Worm (Caenorhabditis elegans): ENCODE data around the gene T25B6.6.

DNA sequence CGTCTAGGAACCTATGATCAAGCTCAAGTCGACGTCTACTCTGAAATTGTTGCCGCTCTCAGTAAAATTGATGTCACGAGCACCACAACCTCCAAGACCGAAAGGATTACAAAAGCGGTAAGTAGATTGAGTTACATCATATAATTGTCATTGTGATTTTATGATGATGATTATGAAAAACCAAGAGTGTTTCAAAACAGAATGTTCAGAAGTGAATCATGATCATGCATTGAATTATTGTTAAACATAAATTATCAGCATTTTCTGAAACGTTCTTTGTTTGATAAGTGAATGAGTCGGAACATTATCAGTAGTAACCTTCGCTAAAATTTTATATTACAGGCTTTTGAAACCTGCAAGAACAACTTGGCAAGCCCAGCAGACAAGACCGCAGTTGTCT lies 12.5 kb upstream of the T25B6.6 start:
- TF ChIP-seq nhr-90 (tag; optimal IDR thresholded peaks at IDR 0.05), result no peak
- no peak for TF ChIP-seq gei-17 (GFP tag; optimal IDR thresholded peaks at IDR 0.05)
